Worm (Caenorhabditis elegans) whole organism, L3 larva: ENCODE measurements around the gene let-92.

Experiments used
- fkh-10 ChIP-seq: sonication (generic microtip); optimal IDR thresholded peaks from 2 replicates; lab custom pipeline; 2017; ENCODE audit warnings: missing biosample characterization, missing genetic modification reagents, missing genetic modification characterization
- unc-39 ChIP-seq: sonication (generic microtip); optimal IDR thresholded peaks from 4 replicates; lab custom pipeline; 2017; ENCODE audit warnings: missing biosample characterization, missing genetic modification characterization

DNA sequence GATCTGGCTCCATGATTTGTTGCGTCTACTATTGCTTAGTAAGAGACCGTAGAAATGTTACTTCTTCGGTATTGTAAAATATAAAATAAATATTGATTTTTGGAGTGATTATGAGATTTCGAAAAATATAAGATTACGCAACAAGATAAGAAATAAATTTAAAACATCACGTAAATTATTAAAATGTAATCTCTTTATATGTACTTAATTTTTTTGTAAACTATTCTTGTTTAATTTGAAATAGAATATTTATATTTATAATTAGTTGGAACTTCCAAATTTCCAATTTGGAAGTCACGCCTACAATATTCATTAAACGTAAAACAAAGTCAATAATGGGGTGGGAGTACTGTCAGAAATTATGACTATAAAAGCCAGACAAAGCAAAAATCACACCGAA, 24.8 kb upstream of the let-92 start, which contains the start of gene M117.4:
- no peak for TF ChIP-seq unc-39
- no peak for TF ChIP-seq fkh-10 (GFP tag; lab: Kevin White, UChicago)
